Worm (Caenorhabditis elegans): ENCODE results near the gene gpd-1.

ce11 chrII:10393282-10394179, at the start of gene gpd-1:
- TF ChIP-seq madf-10 (tag; optimal IDR thresholded peaks at IDR 0.05): peak; percentile 14
- TF ChIP-seq snpc-4 (GFP tag; optimal IDR thresholded peaks at IDR 0.05): peak; percentile 36
- peak in 2 of 4 experiments; percentile 2 to 53 for TF ChIP-seq snpc-4 (tag; optimal IDR thresholded peaks at IDR 0.05)
- TF ChIP-seq unc-62 (GFP tag; optimal IDR thresholded peaks at IDR 0.05): no peak
- TF ChIP-seq hlh-26 (GFP tag; conservative IDR thresholded peaks at IDR 0.05): no peak
- TF ChIP-seq mel-28 (tag; optimal IDR thresholded peaks at IDR 0.05; ENCODE audit: borderline replicate concordance): no peak
- TF ChIP-seq ets-4 (GFP tag; optimal IDR thresholded peaks at IDR 0.05): no peak
- no peak for TF ChIP-seq B0261.1 (tag; optimal IDR thresholded peaks at IDR 0.05)
